Worm (Caenorhabditis elegans) whole organism, L4/young adult: Measurements from ENCODE around the gene ttbk-2.2.
"Not testable (repeated sequence)": the region's sequence is repeated elsewhere in the genome, so short reads cannot be mapped to it uniquely, and the experiment has no call there.

Experiments
- W03F9.2 ChIP-seq: fragments of 150-350 bp; optimal IDR thresholded peaks from 2 replicates; lab custom pipeline; 2014; ENCODE audit warnings: missing biosample characterization, missing genetic modification characterization
- him-1 ChIP-seq: sonication (generic microtip); optimal IDR thresholded peaks from 2 replicates; lab custom pipeline; 2016; ENCODE audit warnings: missing genotype, missing genetic modification reagents, missing genetic modification characterization, missing compliant biosample characterization

DNA sequence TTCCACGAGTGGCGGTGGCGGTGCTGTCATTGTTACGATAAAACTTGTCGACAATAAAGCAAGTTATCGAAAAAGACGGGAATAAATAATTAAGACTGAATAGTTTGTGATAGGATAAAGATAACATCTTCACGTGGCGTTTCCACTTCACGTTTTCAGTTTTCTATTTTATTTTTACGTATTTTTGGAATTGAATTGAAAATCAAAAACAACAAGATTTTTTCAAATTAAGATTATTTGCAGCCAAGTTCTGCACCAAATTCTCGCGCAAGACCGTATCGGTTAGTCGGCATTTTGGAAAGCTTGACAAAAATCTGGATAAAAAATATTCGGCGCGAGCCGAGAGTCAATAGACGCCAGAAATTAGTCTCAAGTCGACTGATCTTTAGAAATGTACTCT is at the start of gene ttbk-2.2:
- not testable (repeated sequence) for TF ChIP-seq him-1 (tag; lab: Kevin White, UChicago); W03F9.2
